Fruit fly (Drosophila melanogaster) whole organism, embryonic: ENCODE measurements around the gene CG14947.
A peak's percentile ranks its signal among the peaks of the same experiment; 100 is the strongest.

Source experiments
- ATbp ChIP-seq: fragments of 200-800 bp; sonication (Bioruptor generic); optimal IDR thresholded peaks from 2 replicates; lab custom pipeline; 2017; ENCODE audit warnings: missing biosample characterization, mild to moderate bottlenecking, missing genetic modification characterization, missing genetic modification reagents
- BEAF-32 ChIP-seq: fragments of 200-800 bp; sonication (Bioruptor generic); optimal IDR thresholded peaks from 3 replicates; lab custom pipeline; 2017; ENCODE audit warnings: missing biosample characterization, missing genetic modification characterization, mild to moderate bottlenecking, moderate library complexity, missing genetic modification reagents
- CG10209 ChIP-seq: fragments of 200-800 bp; sonication (Bioruptor generic); optimal IDR thresholded peaks from 3 replicates; lab custom pipeline; 2017; ENCODE audit warnings: missing biosample characterization, mild to moderate bottlenecking, missing genetic modification characterization, missing genetic modification reagents
- CG10543 ChIP-seq: fragments of 200-800 bp; sonication (Bioruptor generic); optimal IDR thresholded peaks from 3 replicates; lab custom pipeline; 2017; ENCODE audit warnings: missing biosample characterization, mild to moderate bottlenecking, missing genetic modification characterization, moderate library complexity
- CG11247 ChIP-seq: fragments of 200-800 bp; sonication (Bioruptor generic); IDR thresholded peaks from 2 replicates; pipeline ENCODE4 v1.3.6; 2022; ENCODE audit warnings: missing biosample characterization, missing genetic modification characterization
- CG11504 ChIP-seq: fragments of 200-800 bp; sonication (Bioruptor generic); optimal IDR thresholded peaks from 3 replicates; lab custom pipeline; 2019; ENCODE audit warnings: missing biosample characterization, mild to moderate bottlenecking, missing genetic modification characterization, moderate library complexity
- CG13287 ChIP-seq: fragments of 200-800 bp; sonication (Bioruptor generic); IDR thresholded peaks from 2 replicates; pipeline ENCODE4 v1.3.6; 2022; ENCODE audit warnings: missing biosample characterization, missing genetic modification characterization; ENCODE audit not compliant: partially characterized antibody
- CG13624 ChIP-seq: fragments of 200-800 bp; sonication (Bioruptor generic); optimal IDR thresholded peaks from 2 replicates; lab custom pipeline; 2016; ENCODE audit warnings: missing biosample characterization, missing genetic modification characterization
- CG13894 ChIP-seq: fragments of 200-800 bp; sonication (Bioruptor generic); optimal IDR thresholded peaks from 3 replicates; lab custom pipeline; 2018; ENCODE audit warnings: missing biosample characterization, mild to moderate bottlenecking, missing genetic modification characterization, moderate library complexity
- CG14441 ChIP-seq: fragments of 200-800 bp; sonication (Bioruptor generic); IDR thresholded peaks from 2 replicates; pipeline ENCODE4 v1.3.6; 2022; ENCODE audit warnings: missing biosample characterization, missing genetic modification characterization
- CG14710 ChIP-seq: fragments of 200-800 bp; sonication (Bioruptor generic); optimal IDR thresholded peaks from 3 replicates; lab custom pipeline; 2019; ENCODE audit warnings: missing biosample characterization, mild to moderate bottlenecking, missing genetic modification characterization, moderate library complexity
- CG18262 ChIP-seq: fragments of 200-800 bp; optimal IDR thresholded peaks from 3 replicates; lab custom pipeline; 2019; ENCODE audit warnings: missing biosample characterization, mild to moderate bottlenecking, missing genetic modification characterization, moderate library complexity
- CG1832 ChIP-seq: fragments of 200-800 bp; sonication (Bioruptor generic); optimal IDR thresholded peaks from 2 replicates; lab custom pipeline; 2017; ENCODE audit warnings: missing biosample characterization, mild to moderate bottlenecking, missing genetic modification characterization, inconsistent platforms
- CG2120 ChIP-seq: fragments of 200-800 bp; sonication (Bioruptor generic); optimal IDR thresholded peaks from 3 replicates; lab custom pipeline; 2016; ENCODE audit warnings: missing biosample characterization, missing genetic modification characterization
- CG3163 ChIP-seq: fragments of 200-800 bp; sonication (Bioruptor generic); optimal IDR thresholded peaks from 3 replicates; lab custom pipeline; 2016; ENCODE audit warnings: missing biosample characterization, missing genetic modification characterization
- CG3407 ChIP-seq: fragments of 200-800 bp; sonication (Bioruptor generic); optimal IDR thresholded peaks from 2 replicates; lab custom pipeline; 2018; ENCODE audit warnings: missing biosample characterization, mild to moderate bottlenecking, missing genetic modification characterization
- CG4360 ChIP-seq: fragments of 200-800 bp; sonication (Bioruptor generic); IDR thresholded peaks from 2 replicates; pipeline ENCODE4 v1.3.6; 2022; ENCODE audit warnings: missing biosample characterization, missing genetic modification characterization
- CG7987 ChIP-seq: fragments of 200-800 bp; sonication (Bioruptor generic); optimal IDR thresholded peaks from 2 replicates; lab custom pipeline; 2018; ENCODE audit warnings: missing biosample characterization, mild to moderate bottlenecking, missing genetic modification characterization, moderate library complexity
- CG9932 ChIP-seq: fragments of 200-800 bp; sonication (Bioruptor generic); IDR thresholded peaks from 2 replicates; pipeline ENCODE4 v1.3.6; 2022; ENCODE audit warnings: missing biosample characterization, missing genetic modification characterization
- CHES-1-like ChIP-seq: fragments of 200-800 bp; sonication (Bioruptor generic); optimal IDR thresholded peaks from 2 replicates; lab custom pipeline; 2016; ENCODE audit warnings: missing biosample characterization, missing genetic modification characterization
- Dip2 ChIP-seq: fragments of 200-800 bp; sonication (Bioruptor generic); IDR thresholded peaks from 2 replicates; pipeline ENCODE4 v1.3.6; 2022; ENCODE audit warnings: missing biosample characterization, missing genetic modification characterization
- Dref ChIP-seq: fragments of 200-800 bp; sonication (Bioruptor generic); IDR thresholded peaks from 2 replicates; pipeline ENCODE4 v1.3.6; 2022; ENCODE audit warnings: missing biosample characterization, missing genetic modification characterization
- E2f2 ChIP-seq: fragments of 200-800 bp; sonication (Bioruptor generic); IDR thresholded peaks from 2 replicates; pipeline ENCODE4 v1.3.6; 2022; ENCODE audit warnings: missing biosample characterization, missing genetic modification characterization
- Hand ChIP-seq: fragments of 200-800 bp; sonication (Bioruptor generic); optimal IDR thresholded peaks from 2 replicates; lab custom pipeline; 2017; ENCODE audit warnings: mild to moderate bottlenecking, missing biosample characterization, missing genetic modification reagents, missing genetic modification characterization
- MBD-R2 ChIP-seq: fragments of 200-800 bp; sonication (Bioruptor generic); IDR thresholded peaks from 2 replicates; pipeline ENCODE4 v1.3.6; 2022; ENCODE audit warnings: missing biosample characterization, missing genetic modification characterization
- Nf-YB ChIP-seq: fragments of 200-800 bp; sonication (Bioruptor generic); optimal IDR thresholded peaks from 3 replicates; lab custom pipeline; 2019; ENCODE audit warnings: missing biosample characterization, mild to moderate bottlenecking, missing genetic modification characterization, moderate library complexity
- Optix ChIP-seq: fragments of 200-800 bp; sonication (Bioruptor generic); IDR thresholded peaks from 3 replicates; pipeline ENCODE4 v1.3.6; 2022; ENCODE audit warnings: missing biosample characterization, missing genetic modification characterization
- PHDP ChIP-seq: fragments of 200-800 bp; sonication (Bioruptor generic); optimal IDR thresholded peaks from 3 replicates; lab custom pipeline; 2018; ENCODE audit warnings: missing biosample characterization, mild to moderate bottlenecking, missing genetic modification characterization, moderate library complexity
- Xbp1 ChIP-seq: fragments of 200-800 bp; sonication (Bioruptor generic); optimal IDR thresholded peaks from 3 replicates; lab custom pipeline; 2016; ENCODE audit warnings: missing biosample characterization, mild to moderate bottlenecking, missing genetic modification characterization
- Xrp1 ChIP-seq: fragments of 200-800 bp; sonication (Bioruptor generic); IDR thresholded peaks from 2 replicates; pipeline ENCODE4 v1.3.6; 2022; ENCODE audit warnings: missing biosample characterization, missing genetic modification characterization
- aop ChIP-seq: fragments of 200-800 bp; sonication (Bioruptor generic); IDR thresholded peaks from 2 replicates; pipeline ENCODE4 v1.3.6; 2022; ENCODE audit warnings: missing biosample characterization, missing genetic modification characterization
- bowl ChIP-seq: fragments of 200-800 bp; sonication (Bioruptor generic); IDR thresholded peaks from 2 replicates; pipeline ENCODE4 v1.3.6; 2022; ENCODE audit warnings: missing biosample characterization, missing genetic modification characterization
- cato ChIP-seq: fragments of 200-800 bp; sonication (Bioruptor generic); optimal IDR thresholded peaks from 2 replicates; lab custom pipeline; 2016; ENCODE audit warnings: missing biosample characterization, missing genetic modification characterization, borderline replicate concordance
- caup ChIP-seq: fragments of 200-800 bp; sonication (Bioruptor generic); optimal IDR thresholded peaks from 3 replicates; lab custom pipeline; 2017; ENCODE audit warnings: missing biosample characterization, mild to moderate bottlenecking, missing genetic modification characterization, moderate library complexity; ENCODE audit not compliant: severe bottlenecking
- crp ChIP-seq, 2 experiments: fragments of 200-800 bp; sonication (Bioruptor generic); optimal IDR thresholded peaks; 2 replicates in 1 of 2; 3 replicates in 1 of 2; lab custom pipeline; 2017; ENCODE audit warnings: missing biosample characterization in 2 of 2, missing genetic modification characterization in 2 of 2, mild to moderate bottlenecking in 1 of 2, moderate library complexity in 1 of 2
- cwo ChIP-seq: fragments of 200-800 bp; sonication (Bioruptor generic); optimal IDR thresholded peaks from 3 replicates; lab custom pipeline; 2017; ENCODE audit warnings: missing biosample characterization, missing genetic modification characterization, mild to moderate bottlenecking, moderate library complexity, missing genetic modification reagents
- fu2 ChIP-seq: fragments of 200-800 bp; sonication (Bioruptor generic); optimal IDR thresholded peaks from 2 replicates; lab custom pipeline; 2016; ENCODE audit warnings: missing biosample characterization, missing genetic modification characterization
- gfzf ChIP-seq: fragments of 200-800 bp; sonication (Bioruptor generic); optimal IDR thresholded peaks from 2 replicates; lab custom pipeline; 2016; ENCODE audit warnings: missing biosample characterization, mild to moderate bottlenecking, missing genetic modification characterization, moderate library complexity
- nau ChIP-seq: fragments of 200-800 bp; sonication (Bioruptor generic); optimal IDR thresholded peaks from 3 replicates; lab custom pipeline; 2017; ENCODE audit warnings: missing biosample characterization, mild to moderate bottlenecking, missing genetic modification characterization, missing genetic modification reagents
- onecut ChIP-seq: fragments of 200-800 bp; sonication (Bioruptor generic); IDR thresholded peaks from 2 replicates; pipeline ENCODE4 v1.3.6; 2022; ENCODE audit warnings: missing biosample characterization, missing genetic modification characterization
- prd ChIP-seq, 3 experiments: fragments of >200 bp in 2 of 3; fragments of 200-800 bp in 1 of 3; sonication (Bioruptor generic) in 1 of 3; optimal IDR thresholded peaks in 2 of 3; IDR thresholded peaks in 1 of 3; 2 replicates in 2 of 3; 3 replicates in 1 of 3; pipeline versions ENCODE4 v1.3.6 to Lab custom; 2017 to 2022; ENCODE audit warnings: missing biosample characterization in 1 of 3, missing genetic modification characterization in 1 of 3
- rib ChIP-seq: fragments of 200-800 bp; sonication (Bioruptor generic); IDR thresholded peaks from 2 replicates; pipeline ENCODE4 v1.3.6; 2022; ENCODE audit warnings: missing biosample characterization, missing genetic modification characterization
- row ChIP-seq: fragments of 200-800 bp; sonication (Bioruptor generic); IDR thresholded peaks from 3 replicates; pipeline ENCODE4 v1.3.6; 2022; ENCODE audit warnings: missing biosample characterization, missing genetic modification characterization
- sens ChIP-seq: fragments of 200-800 bp; sonication (Bioruptor generic); peaks from one replicate; lab custom pipeline; 2016; ENCODE audit warnings: missing biosample characterization, missing genetic modification characterization
- shn ChIP-seq: fragments of 200-800 bp; sonication (Bioruptor generic); optimal IDR thresholded peaks from 3 replicates; lab custom pipeline; 2016; ENCODE audit warnings: missing biosample characterization, missing genetic modification characterization
- sob ChIP-seq: fragments of 200-800 bp; sonication (Bioruptor generic); IDR thresholded peaks from 2 replicates; pipeline ENCODE4 v1.3.6; 2022; ENCODE audit warnings: missing biosample characterization, missing genetic modification characterization
- stwl ChIP-seq: fragments of 200-800 bp; sonication (Bioruptor generic); optimal IDR thresholded peaks from 3 replicates; lab custom pipeline; 2018; ENCODE audit warnings: missing biosample characterization, mild to moderate bottlenecking, missing genetic modification characterization, moderate library complexity
- tup ChIP-seq: fragments of 200-800 bp; sonication (Bioruptor generic); optimal IDR thresholded peaks from 2 replicates; lab custom pipeline; 2016; ENCODE audit warnings: missing biosample characterization, mild to moderate bottlenecking, missing genetic modification characterization, moderate library complexity
- zen ChIP-seq: fragments of 200-800 bp; sonication (Bioruptor generic); optimal IDR thresholded peaks from 3 replicates; lab custom pipeline; 2018; ENCODE audit warnings: missing biosample characterization, mild to moderate bottlenecking, missing genetic modification characterization, moderate library complexity

CG14947 gene

DNA sequence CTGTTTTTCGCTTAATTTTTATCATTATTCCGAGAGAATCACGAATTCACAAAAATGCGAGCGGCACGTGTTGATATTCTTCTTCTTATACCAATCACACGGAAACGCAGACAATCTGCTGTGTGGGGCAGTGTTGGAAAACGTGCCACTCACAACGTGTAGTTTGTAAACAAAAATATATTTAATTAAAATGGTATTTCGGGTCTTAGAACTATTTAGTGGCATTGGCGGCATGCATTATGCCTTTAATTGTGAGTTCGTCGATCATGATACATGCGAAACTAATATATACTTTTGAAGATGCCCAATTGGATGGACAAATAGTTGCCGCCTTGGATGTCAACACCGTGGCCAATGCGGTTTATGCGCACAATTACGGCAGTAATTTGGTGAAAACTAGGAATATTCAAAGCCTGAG is 20.5 kb downstream of the CG14947 start, which contains the start of the genes CG6712 and Mt2 (continued):
- peak; percentile 28 for TF ChIP-seq CG2120 (GFP tag; lab: Kevin White, UChicago)
- peak; percentile 39; the same call in 1 of the 2 replicates for TF ChIP-seq CG11247
- TF ChIP-seq Dip2 (GFP tag; lab: Robert Waterston, UW): no peak
- TF ChIP-seq Dref (GFP tag; lab: Robert Waterston, UW): 0 out of 2 replicates have a peak, but pooled peaks have one; percentile 33
- TF ChIP-seq cwo: peak; percentile 93
- peak; percentile 36; the same call in 1 of the 2 replicates for TF ChIP-seq sob (GFP tag; lab: Robert Waterston, UW)
- TF ChIP-seq CG10209 (GFP tag; lab: Kevin White, UChicago): no peak
- TF ChIP-seq CG1832 (GFP tag; lab: Kevin White, UChicago): no peak
- TF ChIP-seq Xbp1: peak; percentile 18
- peak; percentile 88 for TF ChIP-seq sens (GFP tag; lab: Kevin White, UChicago)
- peak; percentile 1 for TF ChIP-seq CHES-1-like (GFP tag; lab: Kevin White, UChicago)
- peak; percentile 45 for TF ChIP-seq E2f2 (GFP tag; lab: Robert Waterston, UW)
- TF ChIP-seq shn (GFP tag; lab: Kevin White, UChicago): no peak
- TF ChIP-seq CG11504 (tag; lab: Kevin White, UChicago): no peak
- peak; percentile 91 for TF ChIP-seq MBD-R2 (GFP tag; lab: Robert Waterston, UW)
- no peak for TF ChIP-seq aop (GFP tag; lab: Robert Waterston, UW)
- peak; percentile 37 for TF ChIP-seq fu2
- peak; percentile 63 for TF ChIP-seq CG14710 (tag; lab: Kevin White, UChicago)
- TF ChIP-seq CG7987 (GFP tag; lab: Kevin White, UChicago): peak; percentile 5
- no peak for TF ChIP-seq CG10543 (GFP tag; lab: Kevin White, UChicago)
- no peak for TF ChIP-seq bowl (GFP tag; lab: Robert Waterston, UW)
- peak; percentile 18 for TF ChIP-seq CG13624
- TF ChIP-seq CG9932: peak; percentile 22; the same call in 1 of the 2 replicates
- TF ChIP-seq caup (GFP tag; lab: Kevin White, UChicago): peak; percentile 30
- TF ChIP-seq BEAF-32: peak; percentile 24
- no peak for TF ChIP-seq prd (optimal IDR thresholded peaks at IDR 0.05; lab: Kevin White, UChicago)
- TF ChIP-seq prd (GFP tag; IDR thresholded peaks at IDR 0.05; lab: Robert Waterston, UW): peak; percentile 50
- no peak for TF ChIP-seq CG3407 (GFP tag; lab: Kevin White, UChicago)
- no peak for TF ChIP-seq tup (GFP tag; lab: Kevin White, UChicago)
- TF ChIP-seq onecut (GFP tag; lab: Robert Waterston, UW): 0 out of 2 replicates have a peak, but pooled peaks have one; percentile 8
- peak; percentile 38; the same call in 1 of the 2 replicates for TF ChIP-seq rib (GFP tag; lab: Robert Waterston, UW)
- no peak for TF ChIP-seq Optix (GFP tag; lab: Robert Waterston, UW)
- TF ChIP-seq CG14441 (GFP tag; lab: Robert Waterston, UW): no peak
- TF ChIP-seq cato (GFP tag; lab: Kevin White, UChicago): no peak
- TF ChIP-seq row: 0 out of 3 replicates have a peak, but pooled peaks have one; percentile 17

DNA sequence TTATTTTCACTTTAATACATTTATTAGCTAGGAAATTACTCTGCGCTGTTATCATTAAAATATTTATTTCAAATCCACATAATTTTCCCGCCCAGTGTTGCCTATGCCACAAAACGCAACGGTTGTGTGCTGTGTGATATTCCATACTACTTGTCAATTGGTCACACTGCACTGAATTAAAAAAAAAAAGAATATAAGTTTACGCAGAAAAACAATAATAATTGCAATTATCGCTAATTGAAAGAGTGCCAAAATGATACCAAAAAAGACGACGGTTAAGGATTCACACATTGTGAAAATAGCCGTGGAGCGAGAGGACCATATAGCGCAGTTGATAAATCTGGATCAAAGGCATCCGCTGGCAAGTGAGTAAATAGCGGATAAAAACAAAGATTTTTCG is 21.8 kb downstream of the CG14947 start, which contains the start of gene Ced-12:
Ced-12 (plus strand) TSS at position 141 of the 400 bp plus-strand sequence.
- TF ChIP-seq E2f2 (GFP tag; lab: Robert Waterston, UW) (peak; percentile 96), CG4360 (GFP tag; lab: Robert Waterston, UW) (0 out of 2 replicates have a peak, but pooled peaks have one; percentile 19), CG13894 (tag; lab: Kevin White, UChicago) (no peak), CG13287 (peak; percentile 17; the same call in 1 of the 2 replicates), gfzf (GFP tag; lab: Kevin White, UChicago) (peak; percentile 87), zen (tag; lab: Kevin White, UChicago) (peak; percentile 42), Nf-YB (GFP tag; lab: Kevin White, UChicago) (no peak), crp (GFP tag; optimal IDR thresholded peaks at IDR 0.05; lab: Kevin White, UChicago) (peak in 1 of 2 experiments; percentile 4), PHDP (tag; lab: Kevin White, UChicago) (no peak), CG14710 (tag; lab: Kevin White, UChicago) (peak; percentile 98), ATbp (GFP tag; lab: Kevin White, UChicago) (no peak), Xrp1 (GFP tag; lab: Robert Waterston, UW) (no peak), Hand (no peak), CG18262 (tag; lab: Kevin White, UChicago) (peak; percentile 60), stwl (peak; percentile 58), CG3163 (GFP tag; lab: Kevin White, UChicago) (no peak), nau (GFP tag; lab: Kevin White, UChicago) (no peak)
